Worm (Caenorhabditis elegans): ENCODE results near the gene str-68.
"Not testable (repeated sequence)": the region's sequence is repeated elsewhere in the genome, so short reads cannot be mapped to it uniquely, and the experiment has no call there.

Gene str-68

ce11 chrV:3112198-3112597 lies 4.8 kb upstream of the str-68 start:
- TF ChIP-seq nhr-232 (tag; optimal IDR thresholded peaks at IDR 0.05) (no peak), ceh-22 (tag; optimal IDR thresholded peaks at IDR 0.05) (no peak), unc-86 (tag; optimal IDR thresholded peaks at IDR 0.05) (no peak), tbx-7 (tag; optimal IDR thresholded peaks at IDR 0.05) (no peak), ceh-45 (GFP tag; IDR thresholded peaks at IDR 0.05) (no peak), ceh-18 (tag; optimal IDR thresholded peaks at IDR 0.05) (no peak), pha-2 (tag; optimal IDR thresholded peaks at IDR 0.05) (no peak), ceh-14 (tag; optimal IDR thresholded peaks at IDR 0.05) (no peak), hlh-30 (tag; optimal IDR thresholded peaks at IDR 0.05; ENCODE audit: insufficient read depth) (no peak), ceh-9 (tag; optimal IDR thresholded peaks at IDR 0.05) (no peak), pat-9 (tag; optimal IDR thresholded peaks at IDR 0.05) (no peak), ceh-2 (tag; optimal IDR thresholded peaks at IDR 0.05) (no peak), ref-2 (tag; optimal IDR thresholded peaks at IDR 0.05) (no peak), lim-6 (tag; optimal IDR thresholded peaks at IDR 0.05) (no peak), fkh-10 (GFP tag; optimal IDR thresholded peaks at IDR 0.05) (no peak), ceh-24 (tag; optimal IDR thresholded peaks at IDR 0.05) (no peak), pros-1 (tag; optimal IDR thresholded peaks at IDR 0.05) (no peak), unc-55 (GFP tag; optimal IDR thresholded peaks at IDR 0.05) (no peak), ceh-31 (tag; optimal IDR thresholded peaks at IDR 0.05) (no peak), unc-42 (tag; optimal IDR thresholded peaks at IDR 0.05) (no peak)

DNA sequence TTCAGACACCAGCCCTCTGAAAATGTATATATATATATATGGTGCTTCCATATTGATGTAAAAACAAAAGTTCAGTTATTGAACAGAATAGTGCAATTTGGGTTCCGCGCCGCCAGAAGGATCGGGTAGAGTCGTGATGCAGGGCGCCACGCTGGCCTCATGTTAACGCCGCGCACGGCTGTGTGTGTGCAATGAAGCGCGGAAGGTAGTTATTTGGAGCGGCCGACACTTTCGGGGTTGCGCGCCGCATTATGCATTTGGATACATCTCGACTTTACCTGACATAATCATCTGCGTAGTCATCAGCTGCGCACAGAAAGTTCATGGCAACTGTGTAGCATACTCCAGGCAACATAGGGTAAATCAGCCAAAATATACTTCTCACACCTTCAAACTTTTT lies 565 bp downstream of the str-68 start:
- TF ChIP-seq ceh-45 (GFP tag; IDR thresholded peaks at IDR 0.05) (no peak), ceh-31 (tag; optimal IDR thresholded peaks at IDR 0.05) (no peak), ahr-1 (tag; optimal IDR thresholded peaks at IDR 0.05) (no peak), ceh-6 (GFP tag; optimal IDR thresholded peaks at IDR 0.05) (no peak), ceh-22 (tag; optimal IDR thresholded peaks at IDR 0.05) (no peak), pha-2 (tag; optimal IDR thresholded peaks at IDR 0.05) (no peak)

DNA sequence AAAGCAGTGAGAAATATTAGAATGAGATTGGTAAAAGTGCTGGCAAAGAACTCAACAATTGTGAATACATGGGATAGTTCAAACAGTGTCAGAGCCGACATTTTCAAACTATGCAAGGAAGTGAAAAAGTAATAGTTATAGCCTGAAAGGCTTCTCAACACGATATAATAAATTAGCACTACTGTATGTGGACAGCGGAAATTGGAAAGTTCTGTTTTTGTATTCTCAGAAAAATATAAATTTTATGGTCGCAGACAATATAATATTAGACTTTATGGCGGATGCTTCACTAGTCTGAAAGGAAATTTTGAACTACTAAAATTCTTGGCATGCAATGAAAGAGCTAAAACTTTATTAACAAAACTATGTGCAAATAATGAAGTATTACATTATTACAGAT lies 1.5 kb downstream of the str-68 start, which contains the start of gene str-69:
str-69 (minus strand) TSS at position 101 of the 400 bp plus-strand sequence.
- TF ChIP-seq mec-3 (tag; optimal IDR thresholded peaks at IDR 0.05; ENCODE audit: borderline replicate concordance) (no peak), ceh-2 (tag; optimal IDR thresholded peaks at IDR 0.05) (no peak), che-1 (tag; optimal IDR thresholded peaks at IDR 0.05) (no peak), npax-4 (tag; optimal IDR thresholded peaks at IDR 0.05) (no peak), ceh-22 (tag; optimal IDR thresholded peaks at IDR 0.05) (no peak)

DNA sequence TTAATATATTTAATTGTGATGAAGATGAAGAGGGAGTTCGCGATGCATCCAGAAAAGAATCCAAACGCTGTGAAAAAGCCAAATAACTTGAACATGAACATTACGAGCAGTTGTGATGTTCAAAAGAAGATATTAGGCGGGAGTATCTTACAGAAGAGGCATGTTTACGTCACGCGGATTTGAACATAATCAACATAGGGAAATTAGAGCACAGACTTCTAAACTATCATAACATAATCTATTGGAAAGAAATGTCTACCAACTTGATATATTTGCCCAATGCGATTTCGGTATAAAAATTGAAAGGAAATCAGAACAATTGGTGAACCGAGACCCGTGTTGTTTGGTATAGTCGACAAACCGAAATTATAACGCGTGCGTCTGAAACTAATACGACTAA lies 3.2 kb downstream of the str-68 start, which contains the start of gene str-66:
str-66 (minus strand) TSS at position 101 of the 400 bp plus-strand sequence.
- no peak for TF ChIP-seq tbx-2 (tag; optimal IDR thresholded peaks at IDR 0.05)
- TF ChIP-seq hlh-8 (tag; optimal IDR thresholded peaks at IDR 0.05), result no peak
- TF ChIP-seq mec-3 (tag; optimal IDR thresholded peaks at IDR 0.05; ENCODE audit: borderline replicate concordance), result no peak
- no peak for TF ChIP-seq K09A11.1 (tag; optimal IDR thresholded peaks at IDR 0.05; ENCODE audit: insufficient read depth)
- no peak for TF ChIP-seq ets-4 (tag; optimal IDR thresholded peaks at IDR 0.05)
- TF ChIP-seq madf-2 (tag; optimal IDR thresholded peaks at IDR 0.05), result no peak
- no peak for TF ChIP-seq dve-1 (tag; optimal IDR thresholded peaks at IDR 0.05)
- no peak for TF ChIP-seq K02D7.2 (tag; optimal IDR thresholded peaks at IDR 0.05)
- TF ChIP-seq che-1 (tag; optimal IDR thresholded peaks at IDR 0.05), result no peak
- TF ChIP-seq ceh-9 (tag; optimal IDR thresholded peaks at IDR 0.05), result no peak

DNA sequence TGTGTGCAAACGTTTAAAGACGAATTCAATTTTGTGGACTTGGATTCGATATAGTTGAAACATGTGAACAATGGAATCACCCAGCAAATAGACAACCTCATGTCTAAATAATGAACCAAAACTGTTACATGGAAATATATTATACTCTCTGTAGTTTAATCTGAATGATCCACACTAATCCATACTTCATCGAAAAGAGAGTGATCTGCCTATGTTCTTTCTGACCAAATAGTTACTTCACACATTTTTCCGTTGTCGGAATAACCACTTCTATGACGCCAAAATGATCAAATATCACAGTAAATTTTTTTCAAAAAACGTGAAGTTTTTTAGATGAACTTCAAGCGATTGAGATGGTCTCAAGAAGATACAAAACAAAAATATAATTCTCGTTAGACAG lies 5.3 kb downstream of the str-68 start, which contains the start of gene Y73C8C.4:
Y73C8C.4 (minus strand) TSS at position 101 of the 400 bp plus-strand sequence.
- not testable (repeated sequence) for TF ChIP-seq tbx-7 (tag; optimal IDR thresholded peaks at IDR 0.05); ceh-2 (tag; optimal IDR thresholded peaks at IDR 0.05); unc-55 (GFP tag; optimal IDR thresholded peaks at IDR 0.05)

ce11 chrV:3100527-3100926 lies 6.8 kb downstream of the str-68 start:
- TF ChIP-seq unc-55 (GFP tag; optimal IDR thresholded peaks at IDR 0.05) (no peak), pag-3 (tag; optimal IDR thresholded peaks at IDR 0.05; ENCODE audit: borderline replicate concordance) (no peak), sox-2 (GFP tag; IDR thresholded peaks at IDR 0.05) (no peak), nhr-11 (tag; optimal IDR thresholded peaks at IDR 0.05) (no peak), ceh-24 (tag; optimal IDR thresholded peaks at IDR 0.05) (no peak), elt-4 (tag; optimal IDR thresholded peaks at IDR 0.05) (no peak), tbx-7 (tag; optimal IDR thresholded peaks at IDR 0.05) (no peak), hlh-15 (tag; optimal IDR thresholded peaks at IDR 0.05) (no peak), ceh-6 (GFP tag; optimal IDR thresholded peaks at IDR 0.05) (no peak), hlh-6 (tag; optimal IDR thresholded peaks at IDR 0.05) (no peak), lim-6 (tag; optimal IDR thresholded peaks at IDR 0.05) (no peak), ceh-14 (tag; optimal IDR thresholded peaks at IDR 0.05) (no peak), pros-1 (tag; optimal IDR thresholded peaks at IDR 0.05) (no peak)

Measured in whole organism, late embryonic.